Worm (Caenorhabditis elegans): Measurements from ENCODE around the gene srz-42.

DNA sequence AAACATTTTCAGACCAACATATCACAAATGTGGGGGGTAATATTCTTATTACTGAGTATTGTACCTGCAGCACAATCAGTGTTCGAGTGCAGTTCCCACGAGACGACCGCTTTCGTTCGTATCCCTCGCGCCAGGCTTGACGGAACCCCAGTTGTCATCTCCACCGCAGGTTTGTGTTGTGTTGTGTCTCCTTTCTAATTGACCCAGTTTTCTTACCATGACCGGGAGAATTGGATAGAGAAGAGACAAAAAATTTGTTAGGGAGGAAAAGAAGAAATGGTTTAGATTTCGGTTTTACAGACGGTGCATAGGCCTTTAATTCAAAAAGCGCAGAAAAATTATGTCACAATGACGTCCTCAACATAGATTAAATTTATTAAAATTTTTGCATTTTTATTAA is 37.9 kb upstream of the srz-42 start, which contains the start of gene noah-2:
- TF ChIP-seq nhr-237 (tag; optimal IDR thresholded peaks at IDR 0.05) (no peak), ceh-82 (tag; optimal IDR thresholded peaks at IDR 0.05) (no peak), egl-27 (tag; optimal IDR thresholded peaks at IDR 0.05) (no peak), nhr-6 (tag; optimal IDR thresholded peaks at IDR 0.05) (no peak), snpc-4 (tag; optimal IDR thresholded peaks at IDR 0.05) (no peak), nhr-21 (tag; optimal IDR thresholded peaks at IDR 0.05) (no peak), lin-13 (GFP tag; optimal IDR thresholded peaks at IDR 0.05) (no peak), elt-1 (tag; optimal IDR thresholded peaks at IDR 0.05) (no peak), elt-3 (tag; optimal IDR thresholded peaks at IDR 0.05) (no peak)
